Worm (Caenorhabditis elegans): ENCODE measurements around the gene kcnl-1.

- TF ChIP-seq ceh-82 (tag; optimal IDR thresholded peaks at IDR 0.05) (no peak), snpc-4 (tag; optimal IDR thresholded peaks at IDR 0.05) (no peak), nhr-12 (tag; optimal IDR thresholded peaks at IDR 0.05) (no peak), ztf-11 (tag; optimal IDR thresholded peaks at IDR 0.05) (no peak), mdl-1 (tag; optimal IDR thresholded peaks at IDR 0.05) (no peak), nhr-11 (tag; optimal IDR thresholded peaks at IDR 0.05) (no peak), nhr-10 (tag; optimal IDR thresholded peaks at IDR 0.05) (no peak), mab-5 (tag; optimal IDR thresholded peaks at IDR 0.05) (no peak)
Measured at ce11 chrV:19637890-19638289, 72.7 kb downstream of the kcnl-1 start.
